Worm (Caenorhabditis elegans) whole organism, mixed stage, embryonic: ENCODE results near the gene T02H6.6.

Source experiments
- blmp-1 ChIP-seq: fragments of 150-350 bp; optimal IDR thresholded peaks from 2 replicates; lab custom pipeline; 2014; ENCODE audit warnings: missing biosample characterization, missing genetic modification characterization
- elt-1 ChIP-seq: sonication (generic microtip); optimal IDR thresholded peaks from 2 replicates; lab custom pipeline; 2017; ENCODE audit warnings: missing genetic modification characterization, mild to moderate bottlenecking, missing compliant biosample characterization, antibody characterized with exemption, moderate library complexity, borderline replicate concordance; ENCODE audit not compliant: insufficient read depth
- lin-13 ChIP-seq: fragments of 150-350 bp; optimal IDR thresholded peaks from 2 replicates; lab custom pipeline; 2014; ENCODE audit warnings: missing biosample characterization, missing genetic modification characterization
- lsy-2 ChIP-seq: fragments of 150-350 bp; optimal IDR thresholded peaks from 2 replicates; lab custom pipeline; 2014; ENCODE audit warnings: missing biosample characterization, missing genetic modification characterization
- nhr-237 ChIP-seq: fragments of 150-350 bp; optimal IDR thresholded peaks from 2 replicates; lab custom pipeline; 2014; ENCODE audit warnings: missing biosample characterization, missing genetic modification characterization
- nhr-28 ChIP-seq: fragments of 150-350 bp; optimal IDR thresholded peaks from 2 replicates; lab custom pipeline; 2014; ENCODE audit warnings: missing biosample characterization, missing genetic modification characterization
- unc-120 ChIP-seq: sonication (generic microtip); optimal IDR thresholded peaks from 2 replicates; lab custom pipeline; 2017; ENCODE audit warnings: missing genetic modification characterization, missing compliant biosample characterization; ENCODE audit not compliant: poor library complexity, severe bottlenecking

- no peak for TF ChIP-seq nhr-28 (tag; lab: Kevin White, UChicago)
- TF ChIP-seq lin-13 (tag; lab: Kevin White, UChicago), result no peak
- no peak for TF ChIP-seq elt-1 (tag; lab: Kevin White, UChicago)
- no peak for TF ChIP-seq blmp-1 (tag; lab: Kevin White, UChicago)
- no peak for TF ChIP-seq lsy-2 (tag; lab: Kevin White, UChicago)
- TF ChIP-seq unc-120, result no peak
- no peak for TF ChIP-seq nhr-237 (tag; lab: Kevin White, UChicago)
These were observed 49.6 kb upstream of the T02H6.6 start, which contains the start of gene T04B8.1 for ce11 chrII:633984-634383.
